Fruit fly (Drosophila melanogaster): ENCODE results near the gene CG34043.

DNA sequence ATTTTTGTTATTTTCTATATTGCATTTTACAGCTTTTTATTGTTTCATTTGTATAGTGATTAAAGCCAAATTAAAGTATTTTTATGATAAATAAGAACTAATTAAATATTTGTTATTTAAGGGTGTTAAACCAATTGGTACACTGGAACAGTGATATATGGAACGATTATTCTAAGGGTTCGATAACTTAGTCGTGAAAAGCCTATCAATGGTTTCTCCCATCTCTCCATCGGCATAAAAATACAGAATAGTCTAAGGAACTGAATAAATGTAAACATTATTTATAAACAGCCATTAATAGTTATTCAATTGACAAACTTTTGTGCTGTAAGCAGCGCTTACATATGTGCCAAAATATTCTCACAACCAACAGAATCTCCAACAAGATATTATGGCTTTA is 15.5 kb downstream of the CG34043 start, which contains the start of gene Mob3:
- TF ChIP-seq CG13624 (GFP tag; optimal IDR thresholded peaks at IDR 0.05) (no peak), ranshi (GFP tag; IDR thresholded peaks at IDR 0.05) (no peak), CG42726 (GFP tag; IDR thresholded peaks at IDR 0.05; ENCODE audit: partially characterized antibody) (no peak), Hsf (GFP tag; optimal IDR thresholded peaks at IDR 0.05) (no peak), Fer2 (tag; optimal IDR thresholded peaks at IDR 0.05) (no peak), Awh (GFP tag; IDR thresholded peaks at IDR 0.05) (no peak), scrt (GFP tag; optimal IDR thresholded peaks at IDR 0.05) (no peak), CoRest (tag; optimal IDR thresholded peaks at IDR 0.05) (no peak), fd64A (GFP tag; optimal IDR thresholded peaks at IDR 0.05) (no peak), CG17829 (tag; optimal IDR thresholded peaks at IDR 0.05) (no peak), toy (GFP tag; IDR thresholded peaks at IDR 0.05) (no peak)
